Worm (Caenorhabditis elegans): ENCODE data around the gene srj-50.

- TF ChIP-seq C08G9.2 (tag; optimal IDR thresholded peaks at IDR 0.05) (no peak), mec-3 (tag; optimal IDR thresholded peaks at IDR 0.05; ENCODE audit: borderline replicate concordance) (no peak), zip-5 (tag; optimal IDR thresholded peaks at IDR 0.05) (no peak), K02D7.2 (tag; optimal IDR thresholded peaks at IDR 0.05) (no peak), ama-1 (optimal IDR thresholded peaks at IDR 0.05) (no peak)
Measured at ce11 chrV:2830817-2831216, 1.9 kb upstream of the srj-50 start, which contains the start of gene srw-2.

Data from whole organism, late embryonic.